Fruit fly (Drosophila melanogaster) whole organism, embryonic: ENCODE data around the gene CG15431.

ENCODE experiments used
- B-H1 ChIP-seq: fragments of 200-800 bp; sonication (Bioruptor generic); IDR thresholded peaks from 3 replicates; pipeline ENCODE4 v1.3.6; 2022; ENCODE audit warnings: missing biosample characterization, missing genetic modification characterization
- B-H2 ChIP-seq: fragments of 200-800 bp; sonication (Bioruptor generic); optimal IDR thresholded peaks from 2 replicates; lab custom pipeline; 2018; ENCODE audit warnings: missing biosample characterization, mild to moderate bottlenecking, missing genetic modification characterization
- Bgb ChIP-seq: fragments of 200-800 bp; sonication (Bioruptor generic); IDR thresholded peaks from 2 replicates; pipeline ENCODE4 v1.3.6; 2022; ENCODE audit warnings: missing biosample characterization, missing genetic modification characterization; ENCODE audit not compliant: partially characterized antibody
- CG10267 ChIP-seq: fragments of 200-800 bp; sonication (Bioruptor generic); optimal IDR thresholded peaks from 2 replicates; lab custom pipeline; 2018; ENCODE audit warnings: missing biosample characterization, mild to moderate bottlenecking, missing genetic modification characterization, moderate library complexity
- CG11560 ChIP-seq: fragments of 200-800 bp; sonication (Bioruptor generic); IDR thresholded peaks from 3 replicates; pipeline ENCODE4 v1.3.6; 2022; ENCODE audit warnings: missing biosample characterization, missing genetic modification characterization
- CG12071 ChIP-seq: fragments of 200-800 bp; sonication (Bioruptor generic); optimal IDR thresholded peaks from 3 replicates; lab custom pipeline; 2018; ENCODE audit warnings: missing biosample characterization, mild to moderate bottlenecking, missing genetic modification characterization
- CG1233 ChIP-seq: fragments of 200-800 bp; sonication (Bioruptor generic); optimal IDR thresholded peaks from 4 replicates; lab custom pipeline; 2018; ENCODE audit warnings: missing biosample characterization, mild to moderate bottlenecking, missing genetic modification characterization
- CG12659 ChIP-seq: fragments of 200-800 bp; sonication (Bioruptor generic); optimal IDR thresholded peaks from 3 replicates; lab custom pipeline; 2017; ENCODE audit warnings: mild to moderate bottlenecking, missing biosample characterization, missing genetic modification reagents, missing genetic modification characterization
- CG12769 ChIP-seq: fragments of 200-800 bp; sonication (Bioruptor generic); optimal IDR thresholded peaks from 2 replicates; lab custom pipeline; 2019; ENCODE audit warnings: missing biosample characterization, mild to moderate bottlenecking, missing genetic modification characterization, moderate library complexity
- CG13287 ChIP-seq: fragments of 200-800 bp; sonication (Bioruptor generic); IDR thresholded peaks from 2 replicates; pipeline ENCODE4 v1.3.6; 2022; ENCODE audit warnings: missing biosample characterization, missing genetic modification characterization; ENCODE audit not compliant: partially characterized antibody
- CG18619 ChIP-seq: fragments of 200-800 bp; sonication (Bioruptor generic); optimal IDR thresholded peaks from 3 replicates; lab custom pipeline; 2017; ENCODE audit warnings: missing biosample characterization, mild to moderate bottlenecking, missing genetic modification characterization
- CG4854 ChIP-seq: fragments of 200-800 bp; sonication (Bioruptor generic); optimal IDR thresholded peaks from 2 replicates; lab custom pipeline; 2016; ENCODE audit warnings: missing biosample characterization, missing genetic modification characterization, inconsistent platforms
- CG6791 ChIP-seq: fragments of 200-800 bp; sonication (Bioruptor generic); IDR thresholded peaks from 3 replicates; pipeline ENCODE4 v1.3.6; 2022; ENCODE audit warnings: missing biosample characterization, missing genetic modification characterization; ENCODE audit not compliant: partially characterized antibody
- CG8359 ChIP-seq: fragments of 200-800 bp; sonication (Bioruptor generic); optimal IDR thresholded peaks from 2 replicates; lab custom pipeline; 2017; ENCODE audit warnings: missing biosample characterization, mild to moderate bottlenecking, missing genetic modification characterization, borderline replicate concordance
- CG9437 ChIP-seq: fragments of 200-800 bp; sonication (Bioruptor generic); optimal IDR thresholded peaks from 2 replicates; lab custom pipeline; 2018; ENCODE audit warnings: missing biosample characterization, mild to moderate bottlenecking, missing genetic modification characterization
- CHES-1-like ChIP-seq: fragments of 200-800 bp; sonication (Bioruptor generic); optimal IDR thresholded peaks from 2 replicates; lab custom pipeline; 2016; ENCODE audit warnings: missing biosample characterization, missing genetic modification characterization
- D ChIP-seq, 2 experiments: fragments of 200-800 bp in 1 of 2; fragments of >200 bp in 1 of 2; sonication (Bioruptor generic) in 1 of 2; optimal IDR thresholded peaks; 2 replicates in 1 of 2; 3 replicates in 1 of 2; lab custom pipeline; 2017; ENCODE audit warnings: mild to moderate bottlenecking in 1 of 2, missing biosample characterization in 1 of 2, missing genetic modification characterization in 1 of 2, missing genetic modification reagents in 1 of 2
- D19B ChIP-seq: fragments of 200-800 bp; sonication (Bioruptor generic); optimal IDR thresholded peaks from 2 replicates; lab custom pipeline; 2017; ENCODE audit warnings: missing biosample characterization, mild to moderate bottlenecking, missing genetic modification characterization
- Dll ChIP-seq: fragments of 200-800 bp; sonication (Bioruptor generic); IDR thresholded peaks from 4 replicates; pipeline ENCODE4 v1.3.6; 2022; ENCODE audit warnings: missing biosample characterization, missing genetic modification characterization; ENCODE audit not compliant: partially characterized antibody
- MBD-R2 ChIP-seq: fragments of 200-800 bp; sonication (Bioruptor generic); IDR thresholded peaks from 2 replicates; pipeline ENCODE4 v1.3.6; 2022; ENCODE audit warnings: missing biosample characterization, missing genetic modification characterization
- MESR4 ChIP-seq: fragments of 200-800 bp; sonication (Bioruptor generic); optimal IDR thresholded peaks from 2 replicates; lab custom pipeline; 2018; ENCODE audit warnings: missing biosample characterization, mild to moderate bottlenecking, missing genetic modification characterization, moderate library complexity
- NfI ChIP-seq: fragments of 200-800 bp; sonication (Bioruptor generic); optimal IDR thresholded peaks from 3 replicates; lab custom pipeline; 2018; ENCODE audit warnings: missing biosample characterization, mild to moderate bottlenecking, missing genetic modification characterization, moderate library complexity
- Rfx ChIP-seq: fragments of 200-800 bp; sonication (Bioruptor generic); IDR thresholded peaks from 2 replicates; pipeline ENCODE4 v1.3.6; 2022; ENCODE audit warnings: missing biosample characterization, missing genetic modification characterization
- Scr ChIP-seq: fragments of 200-800 bp; sonication (Bioruptor generic); IDR thresholded peaks from 2 replicates; pipeline ENCODE4 v1.3.6; 2022; ENCODE audit warnings: missing biosample characterization, missing genetic modification characterization; ENCODE audit not compliant: partially characterized antibody
- Sox100B ChIP-seq: fragments of 200-800 bp; sonication (Bioruptor generic); optimal IDR thresholded peaks from 3 replicates; lab custom pipeline; 2018; ENCODE audit warnings: missing biosample characterization, mild to moderate bottlenecking, missing genetic modification characterization
- Sry-δ ChIP-seq: fragments of 200-800 bp; sonication (Bioruptor generic); optimal IDR thresholded peaks from 2 replicates; lab custom pipeline; 2016; ENCODE audit warnings: missing biosample characterization, missing genetic modification characterization
- Xbp1 ChIP-seq: fragments of 200-800 bp; sonication (Bioruptor generic); optimal IDR thresholded peaks from 3 replicates; lab custom pipeline; 2016; ENCODE audit warnings: missing biosample characterization, mild to moderate bottlenecking, missing genetic modification characterization
- ap ChIP-seq: fragments of 200-800 bp; sonication (Bioruptor generic); IDR thresholded peaks from 2 replicates; pipeline ENCODE4 v1.3.6; 2022; ENCODE audit warnings: missing biosample characterization, missing genetic modification characterization
- bbx ChIP-seq: fragments of 200-800 bp; sonication (Bioruptor generic); IDR thresholded peaks from 2 replicates; pipeline ENCODE4 v1.3.6; 2022; ENCODE audit warnings: missing biosample characterization, missing genetic modification characterization; ENCODE audit not compliant: partially characterized antibody
- chn ChIP-seq: fragments of 200-800 bp; sonication (Bioruptor generic); optimal IDR thresholded peaks from 2 replicates; lab custom pipeline; 2016; ENCODE audit warnings: missing biosample characterization, missing genetic modification characterization
- dysf ChIP-seq: fragments of 200-800 bp; sonication (Bioruptor generic); IDR thresholded peaks from 3 replicates; pipeline ENCODE4 v1.3.6; 2022; ENCODE audit warnings: missing biosample characterization, missing genetic modification characterization
- gfzf ChIP-seq: fragments of 200-800 bp; sonication (Bioruptor generic); optimal IDR thresholded peaks from 2 replicates; lab custom pipeline; 2016; ENCODE audit warnings: missing biosample characterization, mild to moderate bottlenecking, missing genetic modification characterization, moderate library complexity
- hbn ChIP-seq: fragments of 200-800 bp; sonication (Bioruptor generic); IDR thresholded peaks from 2 replicates; pipeline ENCODE4 v1.3.6; 2022; ENCODE audit warnings: missing biosample characterization, missing genetic modification characterization; ENCODE audit not compliant: partially characterized antibody
- insv ChIP-seq, 2 experiments: fragments of 200-800 bp; sonication (Bioruptor generic); optimal IDR thresholded peaks; 3 replicates each; lab custom pipeline; 2016 to 2018; ENCODE audit warnings: missing biosample characterization in 2 of 2, missing genetic modification characterization in 2 of 2
- knrl ChIP-seq: fragments of 200-800 bp; sonication (Bioruptor generic); IDR thresholded peaks from 3 replicates; pipeline ENCODE4 v1.3.6; 2022; ENCODE audit warnings: missing biosample characterization, missing genetic modification characterization; ENCODE audit not compliant: partially characterized antibody
- lilli ChIP-seq: fragments of 200-800 bp; sonication (Bioruptor generic); optimal IDR thresholded peaks from 3 replicates; lab custom pipeline; 2016; ENCODE audit warnings: missing biosample characterization, missing genetic modification characterization
- odd ChIP-seq: fragments of 200-800 bp; sonication (Bioruptor generic); optimal IDR thresholded peaks from 2 replicates; lab custom pipeline; 2017; ENCODE audit warnings: missing biosample characterization, mild to moderate bottlenecking, missing genetic modification characterization
- p53 ChIP-seq: fragments of 200-800 bp; sonication (Bioruptor generic); optimal IDR thresholded peaks from 2 replicates; lab custom pipeline; 2016; ENCODE audit warnings: missing biosample characterization, missing genetic modification characterization
- scrt ChIP-seq: fragments of 200-800 bp; sonication (Bioruptor generic); optimal IDR thresholded peaks from 2 replicates; lab custom pipeline; 2018; ENCODE audit warnings: missing biosample characterization, mild to moderate bottlenecking, missing genetic modification characterization, moderate library complexity
- sima ChIP-seq: fragments of 200-800 bp; sonication (Bioruptor generic); optimal IDR thresholded peaks from 2 replicates; lab custom pipeline; 2016; ENCODE audit warnings: missing biosample characterization, missing genetic modification characterization
- sob ChIP-seq: fragments of 200-800 bp; sonication (Bioruptor generic); IDR thresholded peaks from 2 replicates; pipeline ENCODE4 v1.3.6; 2022; ENCODE audit warnings: missing biosample characterization, missing genetic modification characterization
- stwl ChIP-seq: fragments of 200-800 bp; sonication (Bioruptor generic); optimal IDR thresholded peaks from 3 replicates; lab custom pipeline; 2018; ENCODE audit warnings: missing biosample characterization, mild to moderate bottlenecking, missing genetic modification characterization, moderate library complexity
- tna ChIP-seq: fragments of 200-800 bp; sonication (Bioruptor generic); IDR thresholded peaks from 2 replicates; pipeline ENCODE4 v1.3.6; 2022; ENCODE audit warnings: missing biosample characterization, missing genetic modification characterization; ENCODE audit not compliant: partially characterized antibody
- trem ChIP-seq: fragments of 200-800 bp; optimal IDR thresholded peaks from 3 replicates; lab custom pipeline; 2019; ENCODE audit warnings: missing biosample characterization, mild to moderate bottlenecking, missing genetic modification characterization, moderate library complexity
- vnd ChIP-seq: fragments of 200-800 bp; sonication (Bioruptor generic); IDR thresholded peaks from 3 replicates; pipeline ENCODE4 v1.3.6; 2022; ENCODE audit warnings: missing biosample characterization, missing genetic modification characterization; ENCODE audit not compliant: partially characterized antibody
- z ChIP-seq: fragments of 200-800 bp; sonication (Bioruptor generic); IDR thresholded peaks from 3 replicates; pipeline ENCODE4 v1.3.6; 2022; ENCODE audit warnings: missing biosample characterization, missing genetic modification characterization
- zen ChIP-seq: fragments of 200-800 bp; sonication (Bioruptor generic); optimal IDR thresholded peaks from 3 replicates; lab custom pipeline; 2018; ENCODE audit warnings: missing biosample characterization, mild to moderate bottlenecking, missing genetic modification characterization, moderate library complexity
- zf30C ChIP-seq: fragments of 200-800 bp; sonication (Bioruptor generic); optimal IDR thresholded peaks from 3 replicates; lab custom pipeline; 2018; ENCODE audit warnings: missing biosample characterization, mild to moderate bottlenecking, missing genetic modification characterization

The CG15431 gene

DNA sequence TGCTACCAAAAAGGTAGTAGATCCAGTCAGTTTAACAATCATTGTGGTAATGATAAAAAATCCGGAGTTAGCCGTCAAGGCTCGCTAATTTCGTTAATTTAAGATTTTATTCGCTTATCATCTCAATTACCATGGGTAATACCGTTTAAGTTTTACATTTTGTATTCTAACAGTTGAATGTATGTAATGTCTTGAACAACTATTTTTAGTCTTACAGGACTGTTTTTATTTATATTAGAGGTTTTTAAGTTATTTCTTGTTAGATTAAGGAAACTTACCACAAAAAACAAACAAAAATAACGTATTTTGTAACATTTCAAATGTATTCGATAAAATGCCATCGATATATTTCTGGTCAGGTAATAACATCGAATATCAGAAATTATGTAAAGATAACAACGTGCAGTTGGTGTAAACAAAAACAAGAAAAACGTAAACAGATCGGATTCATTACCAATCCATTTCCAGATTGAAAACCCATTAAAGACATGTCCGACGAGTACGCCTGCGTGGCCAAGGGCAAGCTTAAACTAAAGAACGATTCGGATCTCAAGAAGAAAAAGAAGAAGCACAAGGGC is 1.0 kb upstream of the CG15431 start, which contains the start of the genes Sfp24F and CG15432 (continued):
- TF ChIP-seq sob (GFP tag; lab: Robert Waterston, UW), result no peak
- TF ChIP-seq CG8359 (GFP tag; lab: Kevin White, UChicago), result no peak
- TF ChIP-seq CG12071, result no peak
- no peak for TF ChIP-seq CG12769 (tag; lab: Kevin White, UChicago)
- no peak for TF ChIP-seq chn (GFP tag; lab: Kevin White, UChicago)
- TF ChIP-seq gfzf, result peak; percentile 32
- peak; percentile 46 for TF ChIP-seq hbn (GFP tag; lab: Robert Waterston, UW)
- TF ChIP-seq tna (GFP tag; lab: Robert Waterston, UW), result peak; percentile 39; the same call in 1 of the 2 replicates
- TF ChIP-seq z (GFP tag; lab: Robert Waterston, UW), result no peak
- TF ChIP-seq MESR4, result peak; percentile 30
- no peak for TF ChIP-seq zf30C (GFP tag; lab: Kevin White, UChicago)
- no peak for TF ChIP-seq knrl (GFP tag; lab: Robert Waterston, UW)
- no peak for TF ChIP-seq zen
- TF ChIP-seq B-H1 (GFP tag; lab: Robert Waterston, UW), result no peak
- TF ChIP-seq Rfx (GFP tag; lab: Robert Waterston, UW), result no peak
- peak; percentile 87 for TF ChIP-seq MBD-R2 (GFP tag; lab: Robert Waterston, UW)
- no peak for TF ChIP-seq Xbp1 (GFP tag; lab: Kevin White, UChicago)
- peak; percentile 5 for TF ChIP-seq CHES-1-like
- peak; percentile 98 for TF ChIP-seq CG11560 (tag; lab: Robert Waterston, UW)
- TF ChIP-seq D19B (GFP tag; lab: Kevin White, UChicago), result no peak
- TF ChIP-seq Sox100B (GFP tag; lab: Kevin White, UChicago), result no peak
- TF ChIP-seq insv (GFP tag; optimal IDR thresholded peaks at IDR 0.05; lab: Kevin White, UChicago), result no peak
- 0 out of 3 replicates have a peak, but pooled peaks have one; percentile 29 for TF ChIP-seq vnd (GFP tag; lab: Robert Waterston, UW)
- peak; percentile 65 for TF ChIP-seq Scr (GFP tag; lab: Robert Waterston, UW)
- TF ChIP-seq CG1233, result no peak
- peak; percentile 41; the same call in 1 of the 2 replicates for TF ChIP-seq bbx (GFP tag; lab: Robert Waterston, UW)
- no peak for TF ChIP-seq scrt (GFP tag; lab: Kevin White, UChicago)
- TF ChIP-seq Bgb (GFP tag; lab: Robert Waterston, UW), result peak; percentile 59
- no peak for TF ChIP-seq CG4854 (GFP tag; lab: Kevin White, UChicago)
- TF ChIP-seq CG18619, result no peak
- TF ChIP-seq NfI (GFP tag; lab: Kevin White, UChicago), result no peak
- TF ChIP-seq Sry-δ, result peak; percentile 51
- peak; percentile 61; the same call in 1 of the 3 replicates for TF ChIP-seq CG6791
- TF ChIP-seq sima (GFP tag; lab: Kevin White, UChicago), result no peak
- TF ChIP-seq odd, result no peak
- peak; percentile 94 for TF ChIP-seq CG9437 (GFP tag; lab: Kevin White, UChicago)
- TF ChIP-seq CG12659 (GFP tag; lab: Kevin White, UChicago), result peak; percentile 8
- peak; percentile 26 for TF ChIP-seq CG10267 (tag; lab: Kevin White, UChicago)
- peak; percentile 77 for TF ChIP-seq CG13287
- no peak for TF ChIP-seq D (optimal IDR thresholded peaks at IDR 0.05; lab: Kevin White, UChicago)
- TF ChIP-seq D (GFP tag; optimal IDR thresholded peaks at IDR 0.05; lab: Kevin White, UChicago), result no peak
- no peak for TF ChIP-seq p53
- no peak for TF ChIP-seq lilli
- peak; percentile 83 for TF ChIP-seq stwl (tag; lab: Kevin White, UChicago)
- TF ChIP-seq dysf (GFP tag; lab: Robert Waterston, UW), result no peak
- TF ChIP-seq ap, result no peak
- TF ChIP-seq Dll (GFP tag; lab: Robert Waterston, UW), result peak; percentile 73
- TF ChIP-seq trem, result peak; percentile 43
- no peak for TF ChIP-seq B-H2
